Worm (Caenorhabditis elegans): ENCODE measurements around the gene F12F6.7.

Gene F12F6.7

ce11 chrIV:11565022-11565421, 3.4 kb upstream of the F12F6.7 start:
- TF ChIP-seq mec-3 (tag; optimal IDR thresholded peaks at IDR 0.05; ENCODE audit: borderline replicate concordance) (peak; percentile 63), eyg-1 (tag; optimal IDR thresholded peaks at IDR 0.05) (no peak), C08G9.2 (tag; optimal IDR thresholded peaks at IDR 0.05) (peak; percentile 23), pha-4 (tag; optimal IDR thresholded peaks at IDR 0.05) (no peak), ttx-3 (tag; optimal IDR thresholded peaks at IDR 0.05) (no peak), ceh-31 (tag; optimal IDR thresholded peaks at IDR 0.05) (no peak), elt-4 (tag; optimal IDR thresholded peaks at IDR 0.05) (peak; percentile 87), npax-4 (tag; optimal IDR thresholded peaks at IDR 0.05) (no peak), ztf-16 (tag; optimal IDR thresholded peaks at IDR 0.05) (no peak), ets-4 (tag; optimal IDR thresholded peaks at IDR 0.05) (no peak), ceh-14 (tag; optimal IDR thresholded peaks at IDR 0.05) (no peak)

ce11 chrIV:11563090-11563489, 1.5 kb upstream of the F12F6.7 start:
- TF ChIP-seq F13H6.1 (tag; optimal IDR thresholded peaks at IDR 0.05) (no peak), ets-4 (tag; optimal IDR thresholded peaks at IDR 0.05) (no peak), fax-1 (tag; optimal IDR thresholded peaks at IDR 0.05) (no peak), K02D7.2 (tag; optimal IDR thresholded peaks at IDR 0.05) (no peak), pqm-1 (tag; optimal IDR thresholded peaks at IDR 0.05) (no peak), ahr-1 (tag; optimal IDR thresholded peaks at IDR 0.05) (no peak), npax-4 (tag; optimal IDR thresholded peaks at IDR 0.05) (no peak), fkh-10 (GFP tag; optimal IDR thresholded peaks at IDR 0.05) (no peak), hlh-8 (tag; optimal IDR thresholded peaks at IDR 0.05) (no peak), K09A11.1 (tag; optimal IDR thresholded peaks at IDR 0.05; ENCODE audit: insufficient read depth) (no peak), madf-2 (tag; optimal IDR thresholded peaks at IDR 0.05) (no peak)

- no peak for TF ChIP-seq unc-42 (tag; optimal IDR thresholded peaks at IDR 0.05)
- no peak for TF ChIP-seq C38D4.7 (GFP tag; optimal IDR thresholded peaks at IDR 0.05)
- no peak for TF ChIP-seq ceh-34 (tag; optimal IDR thresholded peaks at IDR 0.05)
- TF ChIP-seq elt-2 (tag; optimal IDR thresholded peaks at IDR 0.05): no peak
- TF ChIP-seq ceh-31 (tag; optimal IDR thresholded peaks at IDR 0.05): no peak
- no peak for TF ChIP-seq hlh-13 (GFP tag; optimal IDR thresholded peaks at IDR 0.05)
- no peak for TF ChIP-seq C08G9.2 (tag; optimal IDR thresholded peaks at IDR 0.05)
- no peak for TF ChIP-seq unc-55 (GFP tag; optimal IDR thresholded peaks at IDR 0.05)
- no peak for TF ChIP-seq elt-4 (tag; optimal IDR thresholded peaks at IDR 0.05)
- TF ChIP-seq sox-4 (tag; optimal IDR thresholded peaks at IDR 0.05): no peak
Observed at ce11 chrIV:11551813-11552212, 9.8 kb downstream of the F12F6.7 start, which contains the start of gene col-128. col-128 (minus strand) TSS chrIV:11551960.

ce11 chrIV:11549694-11550093, 11.9 kb downstream of the F12F6.7 start:
- TF ChIP-seq ets-4 (tag; optimal IDR thresholded peaks at IDR 0.05) (peak; percentile 48), lim-6 (tag; optimal IDR thresholded peaks at IDR 0.05) (peak; percentile 60), ceh-9 (tag; optimal IDR thresholded peaks at IDR 0.05) (peak; percentile 51), elt-4 (tag; optimal IDR thresholded peaks at IDR 0.05) (no peak), T23F11.4 (GFP tag; optimal IDR thresholded peaks at IDR 0.05) (peak; percentile 76), fax-1 (tag; optimal IDR thresholded peaks at IDR 0.05) (peak; percentile 75), ceh-19 (GFP tag; optimal IDR thresholded peaks at IDR 0.05) (peak; percentile 77), fkh-10 (GFP tag; optimal IDR thresholded peaks at IDR 0.05) (peak; percentile 83), unc-3 (GFP tag; conservative IDR thresholded peaks at IDR 0.05) (peak; percentile 69; the same call in 1 of the 2 replicates), unc-3 (tag; optimal IDR thresholded peaks at IDR 0.05) (peak; percentile 59), pqm-1 (tag; optimal IDR thresholded peaks at IDR 0.05) (no peak), mec-3 (tag; optimal IDR thresholded peaks at IDR 0.05; ENCODE audit: borderline replicate concordance) (no peak), C08G9.2 (tag; optimal IDR thresholded peaks at IDR 0.05) (peak; percentile 72), sdc-2 (tag; optimal IDR thresholded peaks at IDR 0.05) (peak; percentile 72), pros-1 (tag; optimal IDR thresholded peaks at IDR 0.05) (peak; percentile 9), ceh-30 (tag; optimal IDR thresholded peaks at IDR 0.05) (no peak), eyg-1 (tag; optimal IDR thresholded peaks at IDR 0.05) (peak; percentile 50), ceh-45 (GFP tag; IDR thresholded peaks at IDR 0.05) (peak; percentile 80), ceh-6 (GFP tag; optimal IDR thresholded peaks at IDR 0.05) (peak; percentile 84), ceh-14 (tag; optimal IDR thresholded peaks at IDR 0.05) (peak; percentile 37), dmd-4 (tag; optimal IDR thresholded peaks at IDR 0.05; ENCODE audit: borderline replicate concordance) (no peak), nhr-11 (tag; optimal IDR thresholded peaks at IDR 0.05) (no peak), sox-2 (GFP tag; IDR thresholded peaks at IDR 0.05) (peak; percentile 60), pha-4 (tag; optimal IDR thresholded peaks at IDR 0.05) (no peak), odd-2 (tag; optimal IDR thresholded peaks at IDR 0.05) (peak; percentile 50), pax-1 (tag; optimal IDR thresholded peaks at IDR 0.05) (no peak), unc-42 (tag; optimal IDR thresholded peaks at IDR 0.05) (peak; percentile 46), Y22D7AL.16 (tag; optimal IDR thresholded peaks at IDR 0.05) (peak; percentile 70), ceh-48 (tag; optimal IDR thresholded peaks at IDR 0.05) (peak; percentile 57), npax-4 (tag; optimal IDR thresholded peaks at IDR 0.05) (peak; percentile 67), ahr-1 (tag; optimal IDR thresholded peaks at IDR 0.05) (peak; percentile 10)
